Fruit fly (Drosophila melanogaster) whole organism, embryonic: ENCODE data around the gene CG15740.

Experiments used
- Ada2b ChIP-seq: fragments of 200-800 bp; sonication (Bioruptor generic); IDR thresholded peaks from 2 replicates; pipeline ENCODE4 v1.3.6; 2022; ENCODE audit warnings: missing biosample characterization, missing genetic modification characterization
- CG10209 ChIP-seq: fragments of 200-800 bp; sonication (Bioruptor generic); optimal IDR thresholded peaks from 3 replicates; lab custom pipeline; 2017; ENCODE audit warnings: missing biosample characterization, mild to moderate bottlenecking, missing genetic modification characterization, missing genetic modification reagents
- CG10431 ChIP-seq: fragments of 200-800 bp; sonication (Bioruptor generic); optimal IDR thresholded peaks from 3 replicates; lab custom pipeline; 2018; ENCODE audit warnings: missing biosample characterization, mild to moderate bottlenecking, missing genetic modification characterization
- CG10543 ChIP-seq: fragments of 200-800 bp; sonication (Bioruptor generic); optimal IDR thresholded peaks from 3 replicates; lab custom pipeline; 2017; ENCODE audit warnings: missing biosample characterization, mild to moderate bottlenecking, missing genetic modification characterization, moderate library complexity
- CG12744 ChIP-seq: fragments of 200-800 bp; sonication (Bioruptor generic); optimal IDR thresholded peaks from 2 replicates; lab custom pipeline; 2016; ENCODE audit warnings: missing biosample characterization, missing genetic modification characterization
- CG14965 ChIP-seq: fragments of 200-800 bp; sonication (Bioruptor generic); optimal IDR thresholded peaks from 2 replicates; lab custom pipeline; 2016; ENCODE audit warnings: missing biosample characterization, missing genetic modification characterization, borderline replicate concordance
- CG15479 ChIP-seq: fragments of 200-800 bp; sonication (Bioruptor generic); optimal IDR thresholded peaks from 3 replicates; lab custom pipeline; 2019; ENCODE audit warnings: missing biosample characterization, mild to moderate bottlenecking, missing genetic modification characterization, moderate library complexity
- CG17912 ChIP-seq: fragments of 200-800 bp; sonication (Bioruptor generic); optimal IDR thresholded peaks from 2 replicates; lab custom pipeline; 2018; ENCODE audit warnings: missing biosample characterization, mild to moderate bottlenecking, missing genetic modification characterization
- CG2116 ChIP-seq: fragments of 200-800 bp; sonication (Bioruptor generic); optimal IDR thresholded peaks from 3 replicates; lab custom pipeline; 2018; ENCODE audit warnings: missing biosample characterization, mild to moderate bottlenecking, missing genetic modification characterization
- CG2129 ChIP-seq: fragments of 200-800 bp; sonication (Bioruptor generic); IDR thresholded peaks from 2 replicates; pipeline ENCODE4 v1.3.6; 2022; ENCODE audit warnings: missing biosample characterization, missing genetic modification characterization; ENCODE audit not compliant: partially characterized antibody
- CG2202 ChIP-seq: fragments of 200-800 bp; sonication (Bioruptor generic); optimal IDR thresholded peaks from 2 replicates; lab custom pipeline; 2018; ENCODE audit warnings: missing biosample characterization, mild to moderate bottlenecking, missing genetic modification characterization
- CG34422 ChIP-seq: fragments of 200-800 bp; sonication (Bioruptor generic); IDR thresholded peaks from 3 replicates; pipeline ENCODE4 v1.3.6; 2022; ENCODE audit warnings: missing biosample characterization, missing genetic modification characterization
- CG42726 ChIP-seq: fragments of 200-800 bp; sonication (Bioruptor generic); IDR thresholded peaks from 2 replicates; pipeline ENCODE4 v1.3.6; 2022; ENCODE audit warnings: missing biosample characterization, missing genetic modification characterization; ENCODE audit not compliant: partially characterized antibody
- CG4360 ChIP-seq: fragments of 200-800 bp; sonication (Bioruptor generic); IDR thresholded peaks from 2 replicates; pipeline ENCODE4 v1.3.6; 2022; ENCODE audit warnings: missing biosample characterization, missing genetic modification characterization
- CG6654 ChIP-seq: fragments of 200-800 bp; sonication (Bioruptor generic); optimal IDR thresholded peaks from 2 replicates; lab custom pipeline; 2017; ENCODE audit warnings: missing biosample characterization, mild to moderate bottlenecking, missing genetic modification characterization
- CG7556 ChIP-seq: fragments of 200-800 bp; sonication (Bioruptor generic); optimal IDR thresholded peaks from 2 replicates; lab custom pipeline; 2017; ENCODE audit warnings: missing biosample characterization, mild to moderate bottlenecking, missing genetic modification characterization
- CG7745 ChIP-seq: fragments of 200-800 bp; sonication (Bioruptor generic); optimal IDR thresholded peaks from 2 replicates; lab custom pipeline; 2018; ENCODE audit warnings: missing biosample characterization, mild to moderate bottlenecking, missing genetic modification characterization, moderate library complexity
- CG8290 ChIP-seq, 3 experiments: fragments of 200-800 bp; sonication (Bioruptor generic); optimal IDR thresholded peaks; 2 replicates each; lab custom pipeline; 2016 to 2019; ENCODE audit warnings: missing biosample characterization in 3 of 3, missing genetic modification characterization in 3 of 3, mild to moderate bottlenecking in 2 of 3, moderate library complexity in 1 of 3
- CG8765 ChIP-seq: fragments of 200-800 bp; sonication (Bioruptor generic); IDR thresholded peaks from 2 replicates; pipeline ENCODE4 v1.3.6; 2022; ENCODE audit warnings: missing biosample characterization, missing genetic modification characterization
- CG9215 ChIP-seq: fragments of 200-800 bp; sonication (Bioruptor generic); IDR thresholded peaks from 2 replicates; pipeline ENCODE4 v1.3.6; 2022; ENCODE audit warnings: missing biosample characterization, missing genetic modification characterization
- CG9817 ChIP-seq: fragments of 200-800 bp; sonication (Bioruptor generic); optimal IDR thresholded peaks from 2 replicates; lab custom pipeline; 2018; ENCODE audit warnings: missing biosample characterization, mild to moderate bottlenecking, missing genetic modification characterization, moderate library complexity
- CG9932 ChIP-seq: fragments of 200-800 bp; sonication (Bioruptor generic); IDR thresholded peaks from 2 replicates; pipeline ENCODE4 v1.3.6; 2022; ENCODE audit warnings: missing biosample characterization, missing genetic modification characterization
- CoRest ChIP-seq: fragments of 200-800 bp; sonication (Bioruptor generic); optimal IDR thresholded peaks from 3 replicates; lab custom pipeline; 2018; ENCODE audit warnings: missing biosample characterization, mild to moderate bottlenecking, missing genetic modification characterization, moderate library complexity
- D19A ChIP-seq: fragments of 200-800 bp; optimal IDR thresholded peaks from 3 replicates; lab custom pipeline; 2019; ENCODE audit warnings: missing biosample characterization, mild to moderate bottlenecking, missing genetic modification characterization, moderate library complexity
- Dfd ChIP-seq, 2 experiments: fragments of >200 bp; optimal IDR thresholded peaks; 2 replicates each; lab custom pipeline; 2017; ENCODE audit warnings: missing biosample characterization in 2 of 2, missing genetic modification characterization in 2 of 2
- Doc3 ChIP-seq: fragments of 200-800 bp; sonication (Bioruptor generic); IDR thresholded peaks from 3 replicates; pipeline ENCODE4 v1.3.6; 2022; ENCODE audit warnings: missing biosample characterization, missing genetic modification characterization; ENCODE audit not compliant: partially characterized antibody
- E2f2 ChIP-seq: fragments of 200-800 bp; sonication (Bioruptor generic); IDR thresholded peaks from 2 replicates; pipeline ENCODE4 v1.3.6; 2022; ENCODE audit warnings: missing biosample characterization, missing genetic modification characterization
- Ets65A ChIP-seq: fragments of 200-800 bp; sonication (Bioruptor generic); peaks from one replicate; lab custom pipeline; 2016; ENCODE audit warnings: missing biosample characterization, missing genetic modification characterization
- HLH54F ChIP-seq: fragments of 200-800 bp; sonication (Bioruptor generic); optimal IDR thresholded peaks from 3 replicates; lab custom pipeline; 2016; ENCODE audit warnings: missing biosample characterization, missing genetic modification characterization
- HmgD ChIP-seq: fragments of 200-800 bp; sonication (Bioruptor generic); optimal IDR thresholded peaks from 3 replicates; lab custom pipeline; 2016; ENCODE audit warnings: missing biosample characterization, missing genetic modification characterization
- Mad ChIP-seq: fragments of 200-800 bp; sonication (Bioruptor generic); optimal IDR thresholded peaks from 2 replicates; lab custom pipeline; 2016; ENCODE audit warnings: missing biosample characterization, missing genetic modification characterization
- Mrtf ChIP-seq: fragments of 200-800 bp; sonication (Bioruptor generic); IDR thresholded peaks from 3 replicates; pipeline ENCODE4 v1.3.6; 2022; ENCODE audit warnings: missing biosample characterization, missing genetic modification characterization
- Nf-YA ChIP-seq: fragments of 200-800 bp; sonication (Bioruptor generic); IDR thresholded peaks from 2 replicates; pipeline ENCODE4 v1.3.6; 2022; ENCODE audit warnings: missing biosample characterization, missing genetic modification characterization
- Nf-YC ChIP-seq: fragments of 200-800 bp; optimal IDR thresholded peaks from 3 replicates; lab custom pipeline; 2019; ENCODE audit warnings: missing biosample characterization, mild to moderate bottlenecking, missing genetic modification characterization, moderate library complexity
- Scr ChIP-seq: fragments of 200-800 bp; sonication (Bioruptor generic); IDR thresholded peaks from 2 replicates; pipeline ENCODE4 v1.3.6; 2022; ENCODE audit warnings: missing biosample characterization, missing genetic modification characterization; ENCODE audit not compliant: partially characterized antibody
- Taf1 ChIP-seq: fragments of 200-800 bp; sonication (Bioruptor generic); IDR thresholded peaks from 2 replicates; pipeline ENCODE4 v1.3.6; 2022; ENCODE audit warnings: missing biosample characterization, missing genetic modification characterization
- al ChIP-seq: fragments of 200-800 bp; sonication (Bioruptor generic); IDR thresholded peaks from 2 replicates; pipeline ENCODE4 v1.3.6; 2022; ENCODE audit warnings: missing biosample characterization, missing genetic modification characterization
- amos ChIP-seq: fragments of 200-800 bp; sonication (Bioruptor generic); IDR thresholded peaks from 2 replicates; pipeline ENCODE4 v1.3.6; 2022; ENCODE audit warnings: missing biosample characterization, missing genetic modification characterization; ENCODE audit not compliant: partially characterized antibody
- aop ChIP-seq: fragments of 200-800 bp; sonication (Bioruptor generic); IDR thresholded peaks from 2 replicates; pipeline ENCODE4 v1.3.6; 2022; ENCODE audit warnings: missing biosample characterization, missing genetic modification characterization
- ara ChIP-seq: fragments of 200-800 bp; sonication (Bioruptor generic); IDR thresholded peaks from 2 replicates; pipeline ENCODE4 v1.3.6; 2022; ENCODE audit warnings: missing biosample characterization, missing genetic modification characterization
- bcd ChIP-seq: fragments of 200-800 bp; sonication (Bioruptor generic); optimal IDR thresholded peaks from 2 replicates; lab custom pipeline; 2017; ENCODE audit warnings: missing biosample characterization, mild to moderate bottlenecking, missing genetic modification characterization
- caup ChIP-seq: fragments of 200-800 bp; sonication (Bioruptor generic); optimal IDR thresholded peaks from 3 replicates; lab custom pipeline; 2017; ENCODE audit warnings: missing biosample characterization, mild to moderate bottlenecking, missing genetic modification characterization, moderate library complexity; ENCODE audit not compliant: severe bottlenecking
- chinmo ChIP-seq: fragments of 200-800 bp; sonication (Bioruptor generic); IDR thresholded peaks from 4 replicates; pipeline ENCODE4 v1.3.6; 2022; ENCODE audit warnings: missing biosample characterization, missing genetic modification characterization; ENCODE audit not compliant: partially characterized antibody
- mld ChIP-seq: fragments of 200-800 bp; sonication (Bioruptor generic); IDR thresholded peaks from 3 replicates; pipeline ENCODE4 v1.3.6; 2022; ENCODE audit warnings: missing biosample characterization, missing genetic modification characterization; ENCODE audit not compliant: partially characterized antibody
- nerfin-1 ChIP-seq: fragments of 200-800 bp; sonication (Bioruptor generic); optimal IDR thresholded peaks from 3 replicates; lab custom pipeline; 2019; ENCODE audit warnings: missing biosample characterization, mild to moderate bottlenecking, missing genetic modification characterization, moderate library complexity
- rib ChIP-seq: fragments of 200-800 bp; sonication (Bioruptor generic); IDR thresholded peaks from 2 replicates; pipeline ENCODE4 v1.3.6; 2022; ENCODE audit warnings: missing biosample characterization, missing genetic modification characterization
- trem ChIP-seq: fragments of 200-800 bp; optimal IDR thresholded peaks from 3 replicates; lab custom pipeline; 2019; ENCODE audit warnings: missing biosample characterization, mild to moderate bottlenecking, missing genetic modification characterization, moderate library complexity
- trh ChIP-seq: fragments of 200-800 bp; sonication (Bioruptor generic); optimal IDR thresholded peaks from 2 replicates; lab custom pipeline; 2016; ENCODE audit warnings: missing biosample characterization, missing genetic modification characterization
- unc-4 ChIP-seq: fragments of 200-800 bp; sonication (Bioruptor generic); IDR thresholded peaks from 2 replicates; pipeline ENCODE4 v1.3.6; 2022; ENCODE audit warnings: missing biosample characterization, missing genetic modification characterization; ENCODE audit not compliant: partially characterized antibody
- vfl ChIP-seq: fragments of 200-800 bp; sonication (Bioruptor generic); optimal IDR thresholded peaks from 2 replicates; lab custom pipeline; 2016; ENCODE audit warnings: missing biosample characterization, missing genetic modification characterization

The CG15740 gene

DNA sequence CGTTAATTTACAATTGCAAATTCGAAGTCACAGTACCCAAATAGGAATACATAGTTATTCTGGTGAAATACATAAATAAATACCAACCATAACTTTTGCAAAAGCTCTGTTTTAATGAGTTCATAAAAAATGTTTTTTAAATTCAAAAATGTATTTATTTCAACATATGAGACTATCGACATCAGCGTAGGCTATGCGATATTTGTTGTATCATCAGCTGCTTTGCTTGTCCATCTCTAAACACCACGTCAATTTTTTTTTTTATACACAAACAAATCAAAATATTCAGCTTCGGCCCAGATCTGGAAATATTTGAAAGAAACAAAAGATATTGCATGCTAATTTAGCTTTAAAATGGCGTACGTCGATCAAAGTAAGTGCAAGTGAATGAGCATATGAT, 42.2 kb upstream of the CG15740 start, which contains the start of gene CG1840 (continued):
- no peak for TF ChIP-seq trh (GFP tag; lab: Kevin White, UChicago)
- no peak for TF ChIP-seq Ada2b (GFP tag; lab: Robert Waterston, UW)
- TF ChIP-seq Mad: no peak
- no peak for TF ChIP-seq CG10209 (GFP tag; lab: Kevin White, UChicago)
- TF ChIP-seq CG4360 (GFP tag; lab: Robert Waterston, UW): no peak
- no peak for TF ChIP-seq CG17912 (GFP tag; lab: Kevin White, UChicago)
- no peak for TF ChIP-seq rib (GFP tag; lab: Robert Waterston, UW)
- TF ChIP-seq mld (GFP tag; lab: Robert Waterston, UW): 0 out of 3 replicates have a peak, but pooled peaks have one; percentile 55
- no peak for TF ChIP-seq CG12744
- peak; percentile 77 for TF ChIP-seq Doc3 (GFP tag; lab: Robert Waterston, UW)
- TF ChIP-seq Dfd (GFP tag; optimal IDR thresholded peaks at IDR 0.05; lab: Kevin White, UChicago): no peak
- no peak for TF ChIP-seq aop (GFP tag; lab: Robert Waterston, UW)
- no peak for TF ChIP-seq CG8290 (GFP tag; optimal IDR thresholded peaks at IDR 0.05; lab: Kevin White, UChicago)
- TF ChIP-seq CG8290 (tag; optimal IDR thresholded peaks at IDR 0.05; lab: Kevin White, UChicago): peak in 1 of 2 experiments; percentile 23
- peak; percentile 57 for TF ChIP-seq CG9932 (GFP tag; lab: Robert Waterston, UW)
- no peak for TF ChIP-seq Ets65A
- TF ChIP-seq chinmo (GFP tag; lab: Robert Waterston, UW): 0 out of 4 replicates have a peak, but pooled peaks have one; percentile 29
- TF ChIP-seq CG6654: no peak
- no peak for TF ChIP-seq CG8765 (GFP tag; lab: Robert Waterston, UW)
- TF ChIP-seq CG34422 (GFP tag; lab: Robert Waterston, UW): no peak
- TF ChIP-seq CG2202 (tag; lab: Kevin White, UChicago): no peak
- TF ChIP-seq vfl (GFP tag; lab: Kevin White, UChicago): no peak
- no peak for TF ChIP-seq Taf1 (GFP tag; lab: Robert Waterston, UW)
- no peak for TF ChIP-seq caup (GFP tag; lab: Kevin White, UChicago)
- TF ChIP-seq D19A (tag; lab: Kevin White, UChicago): no peak
- peak; percentile 80 for TF ChIP-seq unc-4 (GFP tag; lab: Robert Waterston, UW)
- TF ChIP-seq ara (GFP tag; lab: Robert Waterston, UW): no peak
- TF ChIP-seq CG14965: no peak
- no peak for TF ChIP-seq CG9215 (GFP tag; lab: Robert Waterston, UW)
- TF ChIP-seq CG2129: peak; percentile 54
- TF ChIP-seq CG42726: 0 out of 2 replicates have a peak, but pooled peaks have one; percentile 40
- TF ChIP-seq CG10543 (GFP tag; lab: Kevin White, UChicago): no peak
- TF ChIP-seq HLH54F (GFP tag; lab: Kevin White, UChicago): no peak
- TF ChIP-seq al (GFP tag; lab: Robert Waterston, UW): no peak
- no peak for TF ChIP-seq trem (tag; lab: Kevin White, UChicago)
- no peak for TF ChIP-seq bcd (GFP tag; lab: Kevin White, UChicago)
- TF ChIP-seq E2f2 (GFP tag; lab: Robert Waterston, UW): 0 out of 2 replicates have a peak, but pooled peaks have one; percentile 20
- TF ChIP-seq CG10431 (GFP tag; lab: Kevin White, UChicago): no peak
- TF ChIP-seq CG15479 (GFP tag; lab: Kevin White, UChicago): no peak
- peak; percentile 80 for TF ChIP-seq amos (GFP tag; lab: Robert Waterston, UW)
- no peak for TF ChIP-seq Mrtf (GFP tag; lab: Robert Waterston, UW)
- no peak for TF ChIP-seq CG7745 (tag; lab: Kevin White, UChicago)
- no peak for TF ChIP-seq CoRest
- no peak for TF ChIP-seq HmgD
- TF ChIP-seq CG2116 (GFP tag; lab: Kevin White, UChicago): peak; percentile 1
- no peak for TF ChIP-seq nerfin-1 (tag; lab: Kevin White, UChicago)
- peak; percentile 81 for TF ChIP-seq Scr (GFP tag; lab: Robert Waterston, UW)
- TF ChIP-seq CG7556: no peak
- no peak for TF ChIP-seq CG9817 (tag; lab: Kevin White, UChicago)
- TF ChIP-seq Nf-YA (GFP tag; lab: Robert Waterston, UW): no peak
- no peak for TF ChIP-seq Nf-YC
